Worm (Caenorhabditis elegans): ENCODE results near the gene let-19.

- TF ChIP-seq pha-4 (tag; optimal IDR thresholded peaks at IDR 0.05) (no peak), lsy-2 (tag; optimal IDR thresholded peaks at IDR 0.05) (no peak), lin-13 (tag; optimal IDR thresholded peaks at IDR 0.05) (no peak), unc-62 (GFP tag; optimal IDR thresholded peaks at IDR 0.05) (no peak), mls-2 (tag; optimal IDR thresholded peaks at IDR 0.05) (no peak), elt-3 (tag; optimal IDR thresholded peaks at IDR 0.05) (no peak), blmp-1 (tag; optimal IDR thresholded peaks at IDR 0.05) (no peak)
Measured at ce11 chrII:8800830-8801229, 30.1 kb downstream of the let-19 start, which contains the start of gene appg-2.

Measured in whole organism, mixed stage, embryonic.